Worm (Caenorhabditis elegans): ENCODE measurements around the gene col-173.
"Not testable (repeated sequence)": the region's sequence is repeated elsewhere in the genome, so short reads cannot be mapped to it uniquely, and the experiment has no call there.

col-173 gene

ce11 chrX:6885227-6885853 is 8.0 kb upstream of the col-173 start, which contains the start of gene F41C6.7:
F41C6.7 (minus strand) TSS chrX:6885277.
- TF ChIP-seq ama-1 (optimal IDR thresholded peaks at IDR 0.05): no peak
- TF ChIP-seq nhr-28 (tag; optimal IDR thresholded peaks at IDR 0.05): peak; percentile 33
- peak; percentile 47 for TF ChIP-seq pqm-1 (tag; optimal IDR thresholded peaks at IDR 0.05)
- TF ChIP-seq zip-2 (tag; optimal IDR thresholded peaks at IDR 0.05): no peak
- TF ChIP-seq hlh-11 (tag; optimal IDR thresholded peaks at IDR 0.05): peak; percentile 38
- TF ChIP-seq dve-1 (tag; optimal IDR thresholded peaks at IDR 0.05; ENCODE audit: insufficient read depth): peak; percentile 61
- TF ChIP-seq php-3 (GFP tag; IDR thresholded peaks at IDR 0.05): peak; percentile 78
- TF ChIP-seq lin-13 (GFP tag; optimal IDR thresholded peaks at IDR 0.05): no peak
- no peak for TF ChIP-seq daf-16 (GFP tag; optimal IDR thresholded peaks at IDR 0.05)
- TF ChIP-seq daf-16 (tag; optimal IDR thresholded peaks at IDR 0.05): peak; percentile 81

DNA sequence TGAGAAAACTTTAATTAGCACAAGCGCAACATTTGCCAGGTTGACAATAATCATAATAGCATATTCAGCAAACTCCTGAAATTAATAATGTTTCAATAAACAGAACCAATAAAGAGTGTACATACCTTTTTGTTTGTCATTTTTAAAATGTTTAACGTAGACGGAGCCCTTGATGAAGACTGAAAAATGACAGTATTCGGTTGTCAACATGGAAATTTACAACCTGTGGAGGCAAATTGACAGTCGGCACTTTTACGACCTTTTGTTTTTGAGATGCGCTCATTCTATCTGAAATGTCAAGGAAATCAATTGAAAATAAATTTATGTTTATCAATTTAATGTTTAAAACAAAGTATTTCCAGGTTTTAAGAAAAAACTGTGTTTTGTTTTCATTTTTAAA is 7.1 kb upstream of the col-173 start:
- TF ChIP-seq php-3 (GFP tag; IDR thresholded peaks at IDR 0.05) (peak; percentile 49; the same call in 1 of the 2 replicates), D1046.2 (GFP tag; IDR thresholded peaks at IDR 0.05) (no peak), dve-1 (tag; optimal IDR thresholded peaks at IDR 0.05; ENCODE audit: insufficient read depth) (peak; percentile 41), fos-1 (tag; optimal IDR thresholded peaks at IDR 0.05) (no peak), daf-16 (GFP tag; optimal IDR thresholded peaks at IDR 0.05) (no peak), daf-16 (tag; optimal IDR thresholded peaks at IDR 0.05) (peak; percentile 95), zfp-2 (tag; optimal IDR thresholded peaks at IDR 0.05) (no peak)

DNA sequence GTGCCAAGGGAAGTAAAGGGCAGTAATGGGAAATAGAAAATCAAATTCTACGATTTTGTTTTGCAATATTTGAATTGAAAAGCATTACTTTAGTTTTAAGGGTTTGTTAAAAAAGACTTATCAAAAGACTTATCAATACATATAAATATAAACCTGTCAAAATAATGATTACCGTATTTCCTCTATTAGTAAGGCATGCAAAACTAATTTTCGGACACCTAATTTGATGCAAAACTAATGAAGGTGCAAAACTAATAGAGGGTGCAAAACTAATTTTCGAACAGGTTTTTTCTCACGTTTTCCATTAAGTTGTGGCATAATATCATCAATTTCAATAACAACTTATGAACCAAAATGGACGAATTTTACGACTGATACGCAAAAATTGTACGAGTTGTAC is 4.5 kb upstream of the col-173 start, which contains the start of gene F41C6.6:
F41C6.6 (minus strand) TSS at position 101 of the 400 bp plus-strand sequence.
- TF ChIP-seq nhr-11 (tag; optimal IDR thresholded peaks at IDR 0.05); hlh-11 (tag; optimal IDR thresholded peaks at IDR 0.05); ceh-32 (tag; optimal IDR thresholded peaks at IDR 0.05; ENCODE audit: poor library complexity): not testable (repeated sequence)

ce11 chrX:6875273-6875672 is 2.1 kb downstream of the col-173 start:
- TF ChIP-seq unc-62 (GFP tag; optimal IDR thresholded peaks at IDR 0.05 in 1 of 2) (peak in 1 of 2 experiments; percentile 0), unc-62 (tag; optimal IDR thresholded peaks at IDR 0.05) (no peak), set-16 (GFP tag; IDR thresholded peaks at IDR 0.05) (peak; percentile 80), lin-29 (GFP tag; IDR thresholded peaks at IDR 0.05) (no peak)

ce11 chrX:6874723-6875122 is 2.6 kb downstream of the col-173 start, which contains the start of gene F41C6.4:
F41C6.4 (minus strand) TSS chrX:6874823.
- TF ChIP-seq ces-1 (GFP tag; optimal IDR thresholded peaks at IDR 0.05): no peak
- no peak for TF ChIP-seq spr-3 (GFP tag; optimal IDR thresholded peaks at IDR 0.05)
- no peak for TF ChIP-seq daf-8 (GFP tag; IDR thresholded peaks at IDR 0.05)
- no peak for TF ChIP-seq lsy-2 (tag; optimal IDR thresholded peaks at IDR 0.05)
- no peak for TF ChIP-seq ceh-82 (tag; optimal IDR thresholded peaks at IDR 0.05)
- no peak for TF ChIP-seq hlh-11 (tag; optimal IDR thresholded peaks at IDR 0.05)
- TF ChIP-seq mdl-1 (tag; optimal IDR thresholded peaks at IDR 0.05): no peak
- no peak for TF ChIP-seq attf-4 (tag; optimal IDR thresholded peaks at IDR 0.05)
- no peak for TF ChIP-seq F37D6.2 (tag; optimal IDR thresholded peaks at IDR 0.05)
- TF ChIP-seq nhr-28 (tag; optimal IDR thresholded peaks at IDR 0.05): no peak
- no peak for TF ChIP-seq lim-7 (GFP tag; IDR thresholded peaks at IDR 0.05)
- TF ChIP-seq nhr-41 (GFP tag; IDR thresholded peaks at IDR 0.05): no peak
- TF ChIP-seq ama-1 (optimal IDR thresholded peaks at IDR 0.05): no peak
- TF ChIP-seq dmd-6 (GFP tag; IDR thresholded peaks at IDR 0.05): no peak
- TF ChIP-seq T26A8.4 (GFP tag; IDR thresholded peaks at IDR 0.05): no peak
- no peak for TF ChIP-seq jun-1 (tag; optimal IDR thresholded peaks at IDR 0.05)
- TF ChIP-seq lin-1 (GFP tag; IDR thresholded peaks at IDR 0.05): no peak

Data from whole organism, L4 larva.